Worm (Caenorhabditis elegans): ENCODE results near the gene F01F1.2.

ce11 chrIII:5886893-5887292, 8.5 kb downstream of the F01F1.2 start, which contains the start of gene C28H8.7:
- TF ChIP-seq dao-5 (tag; optimal IDR thresholded peaks at IDR 0.05) (no peak), W03F9.2 (tag; optimal IDR thresholded peaks at IDR 0.05) (no peak)
